Worm (Caenorhabditis elegans) whole organism, early embryonic: ENCODE data around the gene cct-8.

ENCODE experiments used
- B0310.2 ChIP-seq: sonication (generic microtip); optimal IDR thresholded peaks from 2 replicates; lab custom pipeline; 2016; ENCODE audit warnings: mild to moderate bottlenecking, missing genetic modification characterization, missing compliant biosample characterization
- ama-1 ChIP-seq: fragments of 150-350 bp; optimal IDR thresholded peaks from 2 replicates; lab custom pipeline; 2014
- ets-7 ChIP-seq: sonication (generic microtip); optimal IDR thresholded peaks from 2 replicates; lab custom pipeline; 2016; ENCODE audit warnings: missing genotype, missing genetic modification characterization, missing compliant biosample characterization
- tbx-11 ChIP-seq: fragments of 200-800 bp; sonication (Bioruptor generic); IDR thresholded peaks from 2 replicates; pipeline ENCODE4 v1.3.6; 2022; ENCODE audit warnings: missing genetic modification characterization, missing compliant biosample characterization

DNA sequence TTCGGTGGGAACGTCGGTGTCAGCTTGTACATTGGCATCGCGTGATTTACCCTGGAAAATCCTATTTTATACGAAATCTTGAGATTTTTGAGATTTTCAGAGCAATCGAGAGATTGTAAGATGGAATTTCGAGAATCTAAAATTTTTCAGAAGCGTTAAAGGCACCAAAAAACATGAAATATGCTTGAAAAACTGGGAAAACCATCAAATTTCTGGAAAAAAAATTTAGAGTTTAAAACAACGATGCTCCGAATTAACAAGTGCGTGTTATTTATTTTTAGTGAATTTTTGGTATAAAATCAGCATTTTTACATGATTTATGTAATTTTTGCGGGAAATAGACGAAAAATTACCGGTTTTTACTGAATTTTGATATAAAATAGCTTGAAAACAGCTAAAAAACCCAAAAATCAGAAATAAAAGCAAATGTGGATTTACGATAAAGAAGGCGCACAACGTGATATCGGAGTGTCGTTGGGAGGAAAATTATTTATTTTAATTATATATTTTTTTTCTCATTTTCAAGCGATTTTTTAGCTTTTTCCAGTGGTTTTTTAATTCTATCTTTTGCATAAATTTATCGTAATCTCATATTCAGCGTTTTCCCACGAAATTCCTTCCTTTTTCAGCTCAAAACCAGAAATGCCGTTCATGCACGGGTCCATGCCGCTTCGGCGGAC lies 37.3 kb downstream of the cct-8 start, which contains the start of the genes Y55F3AM.13 and mrps-25:
- no peak for TF ChIP-seq B0310.2 (tag; lab: Kevin White, UChicago)
- TF ChIP-seq tbx-11 = no peak
- no peak for TF ChIP-seq ets-7 (tag; lab: Kevin White, UChicago)
- TF ChIP-seq ama-1 = no peak
